Worm (Caenorhabditis elegans) whole organism, midembryonic: ENCODE data around the gene C06B8.2.

Experiments
- T22C8.4 ChIP-seq: fragments of 200-800 bp; sonication (Bioruptor generic); IDR thresholded peaks from 2 replicates; pipeline ENCODE4 v1.3.6; 2022; ENCODE audit warnings: missing genetic modification characterization, missing compliant biosample characterization
- flt-1 ChIP-seq: fragments of 200-800 bp; sonication (Bioruptor generic); IDR thresholded peaks from 2 replicates; pipeline ENCODE4 v1.3.6; 2022; ENCODE audit warnings: missing genetic modification characterization, missing compliant biosample characterization
- klf-2 ChIP-seq: fragments of 200-800 bp; sonication (Bioruptor generic); conservative IDR thresholded peaks from 2 replicates; pipeline ENCODE4 v1.3.6; 2022; ENCODE audit warnings: missing genetic modification reagents, missing genetic modification characterization, missing compliant biosample characterization
- med-1 ChIP-seq: sonication (generic microtip); optimal IDR thresholded peaks from 2 replicates; lab custom pipeline; 2017; ENCODE audit warnings: missing genetic modification characterization, mild to moderate bottlenecking, missing compliant biosample characterization, antibody characterized with exemption, missing genetic modification reagents; ENCODE audit not compliant: insufficient read depth
- ref-1 ChIP-seq: fragments of 200-800 bp; sonication (Bioruptor generic); conservative IDR thresholded peaks from 2 replicates; pipeline ENCODE4 v1.3.6; 2022; ENCODE audit warnings: missing genetic modification reagents, missing genetic modification characterization, missing compliant biosample characterization
- ztf-29 ChIP-seq: fragments of 200-800 bp; sonication (Bioruptor generic); IDR thresholded peaks from 2 replicates; pipeline ENCODE4 v1.3.6; 2022; ENCODE audit warnings: missing genetic modification reagents, missing genetic modification characterization, missing compliant biosample characterization

DNA sequence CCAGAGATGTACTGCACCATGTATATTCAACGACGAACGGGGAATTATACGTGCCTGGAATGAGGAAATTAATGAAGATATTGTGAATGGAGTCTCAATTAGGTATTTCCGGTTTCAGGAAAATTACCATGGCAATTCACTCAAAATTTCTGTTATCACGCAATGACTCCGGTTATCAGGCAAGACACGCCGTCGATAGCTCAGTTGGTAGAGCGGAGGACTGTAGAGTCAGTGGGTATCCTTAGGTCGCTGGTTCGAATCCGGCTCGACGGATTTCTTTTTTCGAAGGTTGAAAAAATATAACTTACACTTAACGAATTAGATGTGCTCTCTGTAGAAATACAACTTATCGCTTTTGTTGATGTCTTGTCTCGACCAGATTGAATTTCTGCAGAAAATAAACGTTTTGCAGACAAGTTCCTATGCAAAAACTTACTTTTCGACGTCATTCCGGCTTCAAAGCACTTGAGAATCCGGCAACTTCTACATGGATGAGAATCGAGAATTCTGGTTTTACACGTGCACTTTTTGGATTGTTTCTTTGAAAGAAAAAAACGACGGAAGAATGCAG, 2.0 kb upstream of the C06B8.2 start:
- TF ChIP-seq T22C8.4 (no peak), med-1 (GFP tag; lab: Kevin White, UChicago) (no peak), flt-1 (GFP tag; lab: Robert Waterston, UW) (no peak), ref-1 (no peak), ztf-29 (no peak), klf-2 (GFP tag; lab: Robert Waterston, UW) (no peak)
